Fruit fly (Drosophila melanogaster) Kc167 (cell line): ENCODE results near the gene CG10031.

ENCODE experiments used
- Sin3A ChIP-seq: fragments of >200 bp; optimal IDR thresholded peaks from 2 replicates; lab custom pipeline; 2018; ENCODE audit warnings: missing external identifiers
- h ChIP-seq: fragments of >200 bp; optimal IDR thresholded peaks from 3 replicates; lab custom pipeline; 2018; ENCODE audit warnings: missing external identifiers
- insv ChIP-seq: fragments of >200 bp; optimal IDR thresholded peaks from 3 replicates; lab custom pipeline; 2018; ENCODE audit warnings: missing external identifiers
- psq ChIP-seq: fragments of >200 bp; optimal IDR thresholded peaks from 2 replicates; lab custom pipeline; 2017; ENCODE audit warnings: missing external identifiers

- TF ChIP-seq Sin3A (lab: Kevin White, UChicago) (no peak), psq (no peak), h (lab: Kevin White, UChicago) (no peak), insv (lab: Kevin White, UChicago) (no peak)
Measured at dm6 chr2L:3703260-3703659, 4.4 kb upstream of the CG10031 start, which contains the start of gene CG2816.
